Fruit fly (Drosophila melanogaster) whole organism, embryonic: ENCODE measurements around the gene bumpel.

ENCODE experiments used
- BEAF-32 ChIP-seq: fragments of 200-800 bp; sonication (Bioruptor generic); optimal IDR thresholded peaks from 3 replicates; lab custom pipeline; 2017; ENCODE audit warnings: missing biosample characterization, missing genetic modification characterization, mild to moderate bottlenecking, moderate library complexity, missing genetic modification reagents
- CG10267 ChIP-seq: fragments of 200-800 bp; sonication (Bioruptor generic); optimal IDR thresholded peaks from 2 replicates; lab custom pipeline; 2018; ENCODE audit warnings: missing biosample characterization, mild to moderate bottlenecking, missing genetic modification characterization, moderate library complexity
- CG10274 ChIP-seq: fragments of 200-800 bp; sonication (Bioruptor generic); optimal IDR thresholded peaks from 3 replicates; lab custom pipeline; 2017; ENCODE audit warnings: missing biosample characterization, mild to moderate bottlenecking, missing genetic modification characterization
- CG12659 ChIP-seq: fragments of 200-800 bp; sonication (Bioruptor generic); optimal IDR thresholded peaks from 3 replicates; lab custom pipeline; 2017; ENCODE audit warnings: mild to moderate bottlenecking, missing biosample characterization, missing genetic modification reagents, missing genetic modification characterization
- CG13287 ChIP-seq: fragments of 200-800 bp; sonication (Bioruptor generic); IDR thresholded peaks from 2 replicates; pipeline ENCODE4 v1.3.6; 2022; ENCODE audit warnings: missing biosample characterization, missing genetic modification characterization; ENCODE audit not compliant: partially characterized antibody
- CG14710 ChIP-seq: fragments of 200-800 bp; sonication (Bioruptor generic); optimal IDR thresholded peaks from 3 replicates; lab custom pipeline; 2019; ENCODE audit warnings: missing biosample characterization, mild to moderate bottlenecking, missing genetic modification characterization, moderate library complexity
- CG1603 ChIP-seq: fragments of 200-800 bp; sonication (Bioruptor generic); optimal IDR thresholded peaks from 2 replicates; lab custom pipeline; 2019; ENCODE audit warnings: missing biosample characterization, mild to moderate bottlenecking, missing genetic modification characterization, moderate library complexity
- CG2712 ChIP-seq: fragments of 200-800 bp; optimal IDR thresholded peaks from 3 replicates; lab custom pipeline; 2019; ENCODE audit warnings: missing biosample characterization, mild to moderate bottlenecking, missing genetic modification characterization, moderate library complexity
- CG34224 ChIP-seq: fragments of 200-800 bp; sonication (Bioruptor generic); IDR thresholded peaks from 3 replicates; pipeline ENCODE4 v1.3.6; 2022; ENCODE audit warnings: missing biosample characterization, missing genetic modification characterization; ENCODE audit not compliant: partially characterized antibody
- CG7372 ChIP-seq: fragments of 200-800 bp; sonication (Bioruptor generic); IDR thresholded peaks from 2 replicates; pipeline ENCODE4 v1.3.6; 2022; ENCODE audit warnings: missing biosample characterization, missing genetic modification characterization
- CTCF ChIP-seq: fragments of 200-800 bp; sonication (Bioruptor generic); optimal IDR thresholded peaks from 2 replicates; lab custom pipeline; 2017; ENCODE audit warnings: missing biosample characterization, mild to moderate bottlenecking, missing genetic modification characterization, moderate library complexity
- Dll ChIP-seq: fragments of 200-800 bp; sonication (Bioruptor generic); IDR thresholded peaks from 4 replicates; pipeline ENCODE4 v1.3.6; 2022; ENCODE audit warnings: missing biosample characterization, missing genetic modification characterization; ENCODE audit not compliant: partially characterized antibody
- Doc3 ChIP-seq: fragments of 200-800 bp; sonication (Bioruptor generic); IDR thresholded peaks from 3 replicates; pipeline ENCODE4 v1.3.6; 2022; ENCODE audit warnings: missing biosample characterization, missing genetic modification characterization; ENCODE audit not compliant: partially characterized antibody
- Dp ChIP-seq: fragments of 200-800 bp; sonication (Bioruptor generic); optimal IDR thresholded peaks from 2 replicates; lab custom pipeline; 2018; ENCODE audit warnings: missing biosample characterization, mild to moderate bottlenecking, missing genetic modification characterization, moderate library complexity
- Dref ChIP-seq: fragments of 200-800 bp; sonication (Bioruptor generic); IDR thresholded peaks from 2 replicates; pipeline ENCODE4 v1.3.6; 2022; ENCODE audit warnings: missing biosample characterization, missing genetic modification characterization
- HLH4C ChIP-seq: fragments of 200-800 bp; sonication (Bioruptor generic); IDR thresholded peaks from 3 replicates; pipeline ENCODE4 v1.3.6; 2022; ENCODE audit warnings: missing biosample characterization, missing genetic modification characterization; ENCODE audit not compliant: partially characterized antibody
- MBD-R2 ChIP-seq: fragments of 200-800 bp; sonication (Bioruptor generic); IDR thresholded peaks from 2 replicates; pipeline ENCODE4 v1.3.6; 2022; ENCODE audit warnings: missing biosample characterization, missing genetic modification characterization
- MESR4 ChIP-seq: fragments of 200-800 bp; sonication (Bioruptor generic); optimal IDR thresholded peaks from 2 replicates; lab custom pipeline; 2018; ENCODE audit warnings: missing biosample characterization, mild to moderate bottlenecking, missing genetic modification characterization, moderate library complexity
- Myb ChIP-seq: fragments of 200-800 bp; sonication (Bioruptor generic); optimal IDR thresholded peaks from 2 replicates; lab custom pipeline; 2016; ENCODE audit warnings: missing biosample characterization, missing genetic modification characterization
- NC2α ChIP-seq: fragments of 200-800 bp; sonication (Bioruptor generic); optimal IDR thresholded peaks from 2 replicates; lab custom pipeline; 2016; ENCODE audit warnings: missing biosample characterization, missing genetic modification characterization
- Neu2 ChIP-seq: fragments of 200-800 bp; sonication (Bioruptor generic); optimal IDR thresholded peaks from 3 replicates; lab custom pipeline; 2016; ENCODE audit warnings: missing biosample characterization, missing genetic modification characterization, borderline replicate concordance
- Opbp ChIP-seq: fragments of 200-800 bp; sonication (Bioruptor generic); IDR thresholded peaks from 3 replicates; pipeline ENCODE4 v1.3.6; 2022; ENCODE audit warnings: missing biosample characterization, missing genetic modification characterization; ENCODE audit not compliant: partially characterized antibody
- Pdp1 ChIP-seq, 2 experiments: fragments of 200-800 bp; sonication (Bioruptor generic); optimal IDR thresholded peaks; 3 replicates each; lab custom pipeline; 2016; ENCODE audit warnings: missing biosample characterization in 2 of 2, missing genetic modification characterization in 2 of 2, mild to moderate bottlenecking in 1 of 2, moderate library complexity in 1 of 2
- Scr ChIP-seq: fragments of 200-800 bp; sonication (Bioruptor generic); IDR thresholded peaks from 2 replicates; pipeline ENCODE4 v1.3.6; 2022; ENCODE audit warnings: missing biosample characterization, missing genetic modification characterization; ENCODE audit not compliant: partially characterized antibody
- Trl ChIP-seq, 3 experiments: fragments of >200 bp in 2 of 3; fragments of 200-800 bp in 1 of 3; sonication (Bioruptor generic) in 1 of 3; optimal IDR thresholded peaks; 2 replicates in 1 of 3; 3 replicates in 2 of 3; lab custom pipeline; 2016 to 2017; ENCODE audit warnings: missing biosample characterization in 1 of 3, missing genetic modification characterization in 1 of 3
- abd-A ChIP-seq: fragments of 200-800 bp; sonication (Bioruptor generic); optimal IDR thresholded peaks from 3 replicates; lab custom pipeline; 2019; ENCODE audit warnings: missing biosample characterization, mild to moderate bottlenecking, missing genetic modification characterization, moderate library complexity
- ap ChIP-seq: fragments of 200-800 bp; sonication (Bioruptor generic); IDR thresholded peaks from 2 replicates; pipeline ENCODE4 v1.3.6; 2022; ENCODE audit warnings: missing biosample characterization, missing genetic modification characterization
- cg ChIP-seq: fragments of 200-800 bp; sonication (Bioruptor generic); optimal IDR thresholded peaks from 3 replicates; lab custom pipeline; 2019; ENCODE audit warnings: missing biosample characterization, mild to moderate bottlenecking, missing genetic modification characterization, moderate library complexity
- ems ChIP-seq: fragments of 200-800 bp; sonication (Bioruptor generic); optimal IDR thresholded peaks from 3 replicates; lab custom pipeline; 2016; ENCODE audit warnings: missing biosample characterization, missing genetic modification characterization
- gfzf ChIP-seq: fragments of 200-800 bp; sonication (Bioruptor generic); optimal IDR thresholded peaks from 2 replicates; lab custom pipeline; 2016; ENCODE audit warnings: missing biosample characterization, mild to moderate bottlenecking, missing genetic modification characterization, moderate library complexity
- gt ChIP-seq: fragments of 200-800 bp; sonication (Bioruptor generic); IDR thresholded peaks from 2 replicates; pipeline ENCODE4 v1.3.6; 2022; ENCODE audit warnings: missing biosample characterization, missing genetic modification characterization
- hbn ChIP-seq: fragments of 200-800 bp; sonication (Bioruptor generic); IDR thresholded peaks from 2 replicates; pipeline ENCODE4 v1.3.6; 2022; ENCODE audit warnings: missing biosample characterization, missing genetic modification characterization; ENCODE audit not compliant: partially characterized antibody
- insv ChIP-seq, 2 experiments: fragments of 200-800 bp; sonication (Bioruptor generic); optimal IDR thresholded peaks; 3 replicates each; lab custom pipeline; 2016 to 2018; ENCODE audit warnings: missing biosample characterization in 2 of 2, missing genetic modification characterization in 2 of 2
- inv ChIP-seq: fragments of 200-800 bp; sonication (Bioruptor generic); IDR thresholded peaks from 2 replicates; pipeline ENCODE4 v1.3.6; 2022; ENCODE audit warnings: missing biosample characterization, missing genetic modification characterization; ENCODE audit not compliant: partially characterized antibody
- nerfin-2 ChIP-seq: fragments of 200-800 bp; sonication (Bioruptor generic); IDR thresholded peaks from 2 replicates; pipeline ENCODE4 v1.3.6; 2022; ENCODE audit warnings: missing biosample characterization, missing genetic modification characterization; ENCODE audit not compliant: partially characterized antibody
- onecut ChIP-seq: fragments of 200-800 bp; sonication (Bioruptor generic); IDR thresholded peaks from 2 replicates; pipeline ENCODE4 v1.3.6; 2022; ENCODE audit warnings: missing biosample characterization, missing genetic modification characterization
- rib ChIP-seq: fragments of 200-800 bp; sonication (Bioruptor generic); IDR thresholded peaks from 2 replicates; pipeline ENCODE4 v1.3.6; 2022; ENCODE audit warnings: missing biosample characterization, missing genetic modification characterization
- sd ChIP-seq: fragments of 200-800 bp; sonication (Bioruptor generic); optimal IDR thresholded peaks from 3 replicates; lab custom pipeline; 2018; ENCODE audit warnings: missing biosample characterization, mild to moderate bottlenecking, missing genetic modification characterization, moderate library complexity
- sens ChIP-seq: fragments of 200-800 bp; sonication (Bioruptor generic); peaks from one replicate; lab custom pipeline; 2016; ENCODE audit warnings: missing biosample characterization, missing genetic modification characterization
- sima ChIP-seq: fragments of 200-800 bp; sonication (Bioruptor generic); optimal IDR thresholded peaks from 2 replicates; lab custom pipeline; 2016; ENCODE audit warnings: missing biosample characterization, missing genetic modification characterization
- sna ChIP-seq: fragments of 200-800 bp; sonication (Bioruptor generic); IDR thresholded peaks from 2 replicates; pipeline ENCODE4 v1.3.6; 2022; ENCODE audit warnings: missing biosample characterization, missing genetic modification characterization; ENCODE audit not compliant: partially characterized antibody
- stc ChIP-seq: fragments of 200-800 bp; sonication (Bioruptor generic); IDR thresholded peaks from 2 replicates; pipeline ENCODE4 v1.3.6; 2022; ENCODE audit warnings: missing biosample characterization, missing genetic modification characterization
- stwl ChIP-seq: fragments of 200-800 bp; sonication (Bioruptor generic); optimal IDR thresholded peaks from 3 replicates; lab custom pipeline; 2018; ENCODE audit warnings: missing biosample characterization, mild to moderate bottlenecking, missing genetic modification characterization, moderate library complexity
- toy ChIP-seq: fragments of 200-800 bp; sonication (Bioruptor generic); IDR thresholded peaks from 2 replicates; pipeline ENCODE4 v1.3.6; 2022; ENCODE audit warnings: missing biosample characterization, missing genetic modification characterization
- unc-4 ChIP-seq: fragments of 200-800 bp; sonication (Bioruptor generic); IDR thresholded peaks from 2 replicates; pipeline ENCODE4 v1.3.6; 2022; ENCODE audit warnings: missing biosample characterization, missing genetic modification characterization; ENCODE audit not compliant: partially characterized antibody
- vnd ChIP-seq: fragments of 200-800 bp; sonication (Bioruptor generic); IDR thresholded peaks from 3 replicates; pipeline ENCODE4 v1.3.6; 2022; ENCODE audit warnings: missing biosample characterization, missing genetic modification characterization; ENCODE audit not compliant: partially characterized antibody
- zen ChIP-seq: fragments of 200-800 bp; sonication (Bioruptor generic); optimal IDR thresholded peaks from 3 replicates; lab custom pipeline; 2018; ENCODE audit warnings: missing biosample characterization, mild to moderate bottlenecking, missing genetic modification characterization, moderate library complexity
- zen2 ChIP-seq: fragments of 200-800 bp; sonication (Bioruptor generic); IDR thresholded peaks from 3 replicates; pipeline ENCODE4 v1.3.6; 2022; ENCODE audit warnings: missing biosample characterization, missing genetic modification characterization; ENCODE audit not compliant: partially characterized antibody

bumpel gene

dm6 chr3R:11407733-11408134 is 10.7 kb downstream of the bumpel start, which contains the start of gene mRpL40 (continued):
- TF ChIP-seq Trl (optimal IDR thresholded peaks at IDR 0.05; lab: Kevin White, UChicago) (no peak), Trl (GFP tag; optimal IDR thresholded peaks at IDR 0.05; lab: Kevin White, UChicago) (no peak), Dll (GFP tag; lab: Robert Waterston, UW) (peak; percentile 71; the same call in 3 of the 4 replicates), sens (peak; percentile 32), Dp (GFP tag; lab: Kevin White, UChicago) (peak; percentile 67), CG7372 (GFP tag; lab: Robert Waterston, UW) (peak; percentile 86), CG10274 (GFP tag; lab: Kevin White, UChicago) (no peak), sd (tag; lab: Kevin White, UChicago) (no peak), Myb (GFP tag; lab: Kevin White, UChicago) (peak; percentile 85), CTCF (peak; percentile 27), gt (GFP tag; lab: Robert Waterston, UW) (no peak), MBD-R2 (peak; percentile 91), HLH4C (GFP tag; lab: Robert Waterston, UW) (peak; percentile 47; the same call in 1 of the 3 replicates), Dref (GFP tag; lab: Robert Waterston, UW) (peak; percentile 78), sna (GFP tag; lab: Robert Waterston, UW) (peak; percentile 42; the same call in 1 of the 2 replicates), Opbp (GFP tag; lab: Robert Waterston, UW) (peak; percentile 32; the same call in 1 of the 3 replicates), onecut (peak; percentile 39), gfzf (GFP tag; lab: Kevin White, UChicago) (peak; percentile 46), CG10267 (tag; lab: Kevin White, UChicago) (peak; percentile 31), vnd (GFP tag; lab: Robert Waterston, UW) (0 out of 3 replicates have a peak, but pooled peaks have one; percentile 14), Neu2 (GFP tag; lab: Kevin White, UChicago) (no peak), rib (0 out of 2 replicates have a peak, but pooled peaks have one; percentile 19), Doc3 (GFP tag; lab: Robert Waterston, UW) (peak; percentile 57; the same call in 1 of the 3 replicates), unc-4 (GFP tag; lab: Robert Waterston, UW) (peak; percentile 49), inv (GFP tag; lab: Robert Waterston, UW) (0 out of 2 replicates have a peak, but pooled peaks have one; percentile 8), CG2712 (tag; lab: Kevin White, UChicago) (peak; percentile 2), nerfin-2 (GFP tag; lab: Robert Waterston, UW) (0 out of 2 replicates have a peak, but pooled peaks have one; percentile 17), cg (no peak), CG13287 (GFP tag; lab: Robert Waterston, UW) (peak; percentile 73), zen (tag; lab: Kevin White, UChicago) (no peak), hbn (GFP tag; lab: Robert Waterston, UW) (peak; percentile 47), Pdp1 (GFP tag; optimal IDR thresholded peaks at IDR 0.05; lab: Kevin White, UChicago) (peak in 1 of 2 experiments; percentile 98), CG14710 (peak; percentile 19), NC2α (GFP tag; lab: Kevin White, UChicago) (no peak), Scr (GFP tag; lab: Robert Waterston, UW) (peak; percentile 46), BEAF-32 (GFP tag; lab: Kevin White, UChicago) (peak; percentile 50), ems (no peak), CG34224 (peak; percentile 69), insv (GFP tag; optimal IDR thresholded peaks at IDR 0.05; lab: Kevin White, UChicago) (peak; percentile 4 to 95), stc (GFP tag; lab: Robert Waterston, UW) (no peak), stwl (tag; lab: Kevin White, UChicago) (peak; percentile 81), ap (GFP tag; lab: Robert Waterston, UW) (no peak), MESR4 (GFP tag; lab: Kevin White, UChicago) (peak; percentile 74), zen2 (GFP tag; lab: Robert Waterston, UW) (peak; percentile 26; the same call in 2 of the 3 replicates), toy (GFP tag; lab: Robert Waterston, UW) (no peak), abd-A (tag; lab: Kevin White, UChicago) (no peak), sima (GFP tag; lab: Kevin White, UChicago) (no peak), CG12659 (peak; percentile 21), CG1603 (tag; lab: Kevin White, UChicago) (peak; percentile 49)
